Fruit fly (Drosophila melanogaster) whole organism, adult: ENCODE results near the gene CG15767.

ENCODE experiments used
- CG11617 ChIP-seq: fragments of 200-800 bp; sonication (Bioruptor generic); optimal IDR thresholded peaks from 2 replicates; lab custom pipeline; 2017; ENCODE audit warnings: mild to moderate bottlenecking, missing biosample characterization, missing genetic modification reagents, missing genetic modification characterization
- CG12768 ChIP-seq: fragments of 200-800 bp; sonication (Bioruptor generic); optimal IDR thresholded peaks from 2 replicates; lab custom pipeline; 2017; ENCODE audit warnings: missing biosample characterization, missing genetic modification characterization, mild to moderate bottlenecking, moderate library complexity, missing genetic modification reagents
- CG14711 ChIP-seq: fragments of 200-800 bp; sonication (Bioruptor generic); optimal IDR thresholded peaks from 2 replicates; lab custom pipeline; 2018; ENCODE audit warnings: missing biosample characterization, mild to moderate bottlenecking, missing genetic modification characterization, moderate library complexity
- CG1620 ChIP-seq: fragments of 200-800 bp; sonication (Bioruptor generic); optimal IDR thresholded peaks from 2 replicates; lab custom pipeline; 2016; ENCODE audit warnings: missing biosample characterization, missing genetic modification characterization
- CG33017 ChIP-seq: fragments of 200-800 bp; sonication (Bioruptor generic); optimal IDR thresholded peaks from 2 replicates; lab custom pipeline; 2018; ENCODE audit warnings: missing biosample characterization, mild to moderate bottlenecking, missing genetic modification characterization, moderate library complexity
- CG5204 ChIP-seq: fragments of 200-800 bp; sonication (Bioruptor generic); optimal IDR thresholded peaks from 2 replicates; lab custom pipeline; 2016; ENCODE audit warnings: missing biosample characterization, missing genetic modification characterization
- CG7045 ChIP-seq: fragments of 200-800 bp; sonication (Bioruptor generic); optimal IDR thresholded peaks from 2 replicates; lab custom pipeline; 2017; ENCODE audit warnings: missing biosample characterization, mild to moderate bottlenecking, missing genetic modification characterization
- CG7101 ChIP-seq: fragments of 200-800 bp; sonication (Bioruptor generic); optimal IDR thresholded peaks from 2 replicates; lab custom pipeline; 2018; ENCODE audit warnings: missing biosample characterization, mild to moderate bottlenecking, missing genetic modification characterization, moderate library complexity
- Clk ChIP-seq: fragments of 200-800 bp; sonication (Bioruptor generic); optimal IDR thresholded peaks from 2 replicates; lab custom pipeline; 2017; ENCODE audit warnings: missing biosample characterization, missing genetic modification characterization
- Crg-1 ChIP-seq: fragments of 200-800 bp; sonication (Bioruptor generic); optimal IDR thresholded peaks from 2 replicates; lab custom pipeline; 2016; ENCODE audit warnings: missing biosample characterization, missing genetic modification characterization
- Hr96 ChIP-seq: fragments of 200-800 bp; sonication (Bioruptor generic); optimal IDR thresholded peaks from 2 replicates; lab custom pipeline; 2016; ENCODE audit warnings: missing biosample characterization, missing genetic modification characterization
- Mnt ChIP-seq: fragments of 200-800 bp; sonication (Bioruptor generic); optimal IDR thresholded peaks from 2 replicates; lab custom pipeline; 2016; ENCODE audit warnings: missing biosample characterization, mild to moderate bottlenecking, missing genetic modification characterization
- bab1 ChIP-seq: fragments of 200-800 bp; sonication (Bioruptor generic); optimal IDR thresholded peaks from 3 replicates; lab custom pipeline; 2019; ENCODE audit warnings: missing biosample characterization, mild to moderate bottlenecking, missing genetic modification characterization, moderate library complexity
- cic ChIP-seq: fragments of 200-800 bp; sonication (Bioruptor generic); optimal IDR thresholded peaks from 2 replicates; lab custom pipeline; 2017; ENCODE audit warnings: missing biosample characterization, mild to moderate bottlenecking, missing genetic modification characterization, moderate library complexity
- cnc ChIP-seq, 2 experiments: fragments of >200 bp; optimal IDR thresholded peaks; 2 replicates each; lab custom pipeline; 2017
- kay ChIP-seq: fragments of 200-800 bp; sonication (Bioruptor generic); peaks from one replicate; lab custom pipeline; 2016; ENCODE audit warnings: missing biosample characterization, missing genetic modification characterization, borderline replicate concordance
- ovo ChIP-seq: fragments of 200-800 bp; sonication (Bioruptor generic); optimal IDR thresholded peaks from 2 replicates; lab custom pipeline; 2016; ENCODE audit warnings: missing biosample characterization, missing genetic modification characterization
- pad ChIP-seq: fragments of 200-800 bp; sonication (Bioruptor generic); optimal IDR thresholded peaks from 3 replicates; lab custom pipeline; 2017; ENCODE audit warnings: missing biosample characterization, missing genetic modification characterization, mild to moderate bottlenecking, moderate library complexity, missing genetic modification reagents
- tj ChIP-seq: fragments of 200-800 bp; sonication (Bioruptor generic); optimal IDR thresholded peaks from 3 replicates; lab custom pipeline; 2017; ENCODE audit warnings: missing biosample characterization, mild to moderate bottlenecking, missing genetic modification characterization, moderate library complexity
- toe ChIP-seq: fragments of 200-800 bp; sonication (Bioruptor generic); optimal IDR thresholded peaks from 2 replicates; lab custom pipeline; 2016; ENCODE audit warnings: missing biosample characterization, missing genetic modification characterization

CG15767 gene

dm6 chrX:5756146-5756545 lies 33.1 kb upstream of the CG15767 start:
- no peak for TF ChIP-seq toe (GFP tag; lab: Kevin White, UChicago)
- TF ChIP-seq cic (GFP tag; lab: Kevin White, UChicago) = no peak
- TF ChIP-seq CG1620 (GFP tag; lab: Kevin White, UChicago) = no peak
- TF ChIP-seq Hr96 (GFP tag; lab: Kevin White, UChicago) = no peak
- no peak for TF ChIP-seq Clk (GFP tag; lab: Kevin White, UChicago)
- TF ChIP-seq Crg-1 (GFP tag; lab: Kevin White, UChicago) = no peak
- TF ChIP-seq pad (GFP tag; lab: Kevin White, UChicago) = no peak
- no peak for TF ChIP-seq Mnt (GFP tag; lab: Kevin White, UChicago)
- TF ChIP-seq CG7045 (GFP tag; lab: Kevin White, UChicago) = no peak

- TF ChIP-seq CG14711 (no peak), kay (GFP tag; lab: Kevin White, UChicago) (no peak), CG7045 (GFP tag; lab: Kevin White, UChicago) (no peak), CG33017 (tag; lab: Kevin White, UChicago) (no peak), CG1620 (GFP tag; lab: Kevin White, UChicago) (no peak), ovo (no peak), Clk (GFP tag; lab: Kevin White, UChicago) (no peak), toe (GFP tag; lab: Kevin White, UChicago) (no peak), cnc (optimal IDR thresholded peaks at IDR 0.05; lab: Kevin White, UChicago) (no peak), bab1 (GFP tag; lab: Kevin White, UChicago) (no peak), CG11617 (GFP tag; lab: Kevin White, UChicago) (no peak), tj (no peak), CG5204 (no peak), cic (GFP tag; lab: Kevin White, UChicago) (no peak), Mnt (GFP tag; lab: Kevin White, UChicago) (no peak), pad (GFP tag; lab: Kevin White, UChicago) (no peak), CG12768 (no peak), Crg-1 (GFP tag; lab: Kevin White, UChicago) (no peak)
Observed at dm6 chrX:5763443-5764000, 25.8 kb upstream of the CG15767 start.

dm6 chrX:5764001-5764892 lies 25.0 kb upstream of the CG15767 start, which contains the start of the genes MAPk-Ak2 and CG42699:
Gene MAPk-Ak2 (minus strand): TSS chrX:5764203.
Gene CG42699 (plus strand): TSS chrX:5764553.
- TF ChIP-seq kay (GFP tag; lab: Kevin White, UChicago) = peak; percentile 85
- peak; percentile 89 for TF ChIP-seq cic (GFP tag; lab: Kevin White, UChicago)
- TF ChIP-seq cnc (optimal IDR thresholded peaks at IDR 0.05; lab: Kevin White, UChicago) = no peak
- no peak for TF ChIP-seq CG5204
- peak; percentile 95 for TF ChIP-seq CG1620 (GFP tag; lab: Kevin White, UChicago)
- peak; percentile 90 for TF ChIP-seq CG11617 (GFP tag; lab: Kevin White, UChicago)
- peak; percentile 94 for TF ChIP-seq Mnt (GFP tag; lab: Kevin White, UChicago)
- peak; percentile 52 for TF ChIP-seq toe (GFP tag; lab: Kevin White, UChicago)
- peak; percentile 59 for TF ChIP-seq tj
- peak; percentile 63 for TF ChIP-seq bab1 (GFP tag; lab: Kevin White, UChicago)
- peak; percentile 59 for TF ChIP-seq CG7045 (GFP tag; lab: Kevin White, UChicago)
- TF ChIP-seq Hr96 (GFP tag; lab: Kevin White, UChicago) = no peak
- TF ChIP-seq CG12768 = peak; percentile 86
- TF ChIP-seq Clk (GFP tag; lab: Kevin White, UChicago) = peak; percentile 28
- TF ChIP-seq ovo = peak; percentile 98
- TF ChIP-seq CG33017 (tag; lab: Kevin White, UChicago) = peak; percentile 56
- peak; percentile 77 for TF ChIP-seq pad (GFP tag; lab: Kevin White, UChicago)
- peak; percentile 97 for TF ChIP-seq Crg-1 (GFP tag; lab: Kevin White, UChicago)
- TF ChIP-seq CG14711 = peak; percentile 70
- TF ChIP-seq CG7101 (tag; lab: Kevin White, UChicago) = peak; percentile 90

- TF ChIP-seq toe (GFP tag; lab: Kevin White, UChicago) = no peak
- TF ChIP-seq Hr96 (GFP tag; lab: Kevin White, UChicago) = no peak
- no peak for TF ChIP-seq Crg-1 (GFP tag; lab: Kevin White, UChicago)
- TF ChIP-seq CG7045 (GFP tag; lab: Kevin White, UChicago) = no peak
- no peak for TF ChIP-seq CG12768
- no peak for TF ChIP-seq pad (GFP tag; lab: Kevin White, UChicago)
- no peak for TF ChIP-seq bab1 (GFP tag; lab: Kevin White, UChicago)
- TF ChIP-seq CG1620 (GFP tag; lab: Kevin White, UChicago) = no peak
- no peak for TF ChIP-seq CG11617 (GFP tag; lab: Kevin White, UChicago)
- no peak for TF ChIP-seq CG33017 (tag; lab: Kevin White, UChicago)
- TF ChIP-seq kay (GFP tag; lab: Kevin White, UChicago) = no peak
- TF ChIP-seq CG7101 (tag; lab: Kevin White, UChicago) = no peak
- TF ChIP-seq ovo = no peak
- TF ChIP-seq cic (GFP tag; lab: Kevin White, UChicago) = no peak
- TF ChIP-seq tj = no peak
- no peak for TF ChIP-seq Clk (GFP tag; lab: Kevin White, UChicago)
Observed at dm6 chrX:5766732-5767131, 22.6 kb upstream of the CG15767 start.

- TF ChIP-seq bab1 (GFP tag; lab: Kevin White, UChicago) = no peak
- TF ChIP-seq Crg-1 (GFP tag; lab: Kevin White, UChicago) = no peak
- TF ChIP-seq CG12768 = no peak
- TF ChIP-seq ovo = no peak
- no peak for TF ChIP-seq Hr96 (GFP tag; lab: Kevin White, UChicago)
- no peak for TF ChIP-seq pad (GFP tag; lab: Kevin White, UChicago)
- TF ChIP-seq CG1620 (GFP tag; lab: Kevin White, UChicago) = no peak
- no peak for TF ChIP-seq CG14711
- TF ChIP-seq CG11617 (GFP tag; lab: Kevin White, UChicago) = no peak
- TF ChIP-seq Clk (GFP tag; lab: Kevin White, UChicago) = no peak
- no peak for TF ChIP-seq toe (GFP tag; lab: Kevin White, UChicago)
- TF ChIP-seq CG5204 = no peak
- no peak for TF ChIP-seq CG7045 (GFP tag; lab: Kevin White, UChicago)
- TF ChIP-seq kay (GFP tag; lab: Kevin White, UChicago) = no peak
- no peak for TF ChIP-seq cnc (optimal IDR thresholded peaks at IDR 0.05; lab: Kevin White, UChicago)
- TF ChIP-seq Mnt (GFP tag; lab: Kevin White, UChicago) = no peak
- TF ChIP-seq cic (GFP tag; lab: Kevin White, UChicago) = no peak
Observed at dm6 chrX:5768602-5769251, 20.6 kb upstream of the CG15767 start.
